Worm (Caenorhabditis elegans) whole organism, early embryonic: ENCODE measurements around the gene srx-92.

Source experiments
- B0310.2 ChIP-seq: sonication (generic microtip); optimal IDR thresholded peaks from 2 replicates; lab custom pipeline; 2016; ENCODE audit warnings: mild to moderate bottlenecking, missing genetic modification characterization, missing compliant biosample characterization
- F13C5.2 ChIP-seq: sonication (generic microtip); optimal IDR thresholded peaks from 2 replicates; lab custom pipeline; 2017; ENCODE audit warnings: mild to moderate bottlenecking, missing genetic modification characterization, inconsistent platforms, missing compliant biosample characterization
- aly-1 ChIP-seq: sonication (generic microtip); optimal IDR thresholded peaks from 2 replicates; lab custom pipeline; 2016; ENCODE audit warnings: missing genetic modification characterization, missing compliant biosample characterization
- ama-1 ChIP-seq: fragments of 150-350 bp; optimal IDR thresholded peaks from 2 replicates; lab custom pipeline; 2014
- ceh-13 ChIP-seq: fragments of 200-800 bp; sonication (Bioruptor generic); optimal IDR thresholded peaks from 2 replicates; lab custom pipeline; 2018; ENCODE audit warnings: mild to moderate bottlenecking, missing genetic modification characterization, missing compliant biosample characterization
- ceh-36 ChIP-seq: sonication (generic microtip); optimal IDR thresholded peaks from 2 replicates; lab custom pipeline; 2016; ENCODE audit warnings: missing genetic modification characterization, inconsistent platforms, missing compliant biosample characterization
- ets-7 ChIP-seq: sonication (generic microtip); optimal IDR thresholded peaks from 2 replicates; lab custom pipeline; 2016; ENCODE audit warnings: missing genotype, missing genetic modification characterization, missing compliant biosample characterization
- flt-1 ChIP-seq: fragments of 200-800 bp; sonication (Bioruptor generic); IDR thresholded peaks from 2 replicates; pipeline ENCODE4 v1.3.6; 2022; ENCODE audit warnings: missing genetic modification characterization, missing compliant biosample characterization
- hmbx-1 ChIP-seq: sonication (generic microtip); optimal IDR thresholded peaks from 2 replicates; lab custom pipeline; 2016; ENCODE audit warnings: mild to moderate bottlenecking, missing genetic modification characterization, missing compliant biosample characterization
- hmg-4 ChIP-seq: fragments of 200-800 bp; sonication (Bioruptor generic); optimal IDR thresholded peaks from 2 replicates; lab custom pipeline; 2018; ENCODE audit warnings: mild to moderate bottlenecking, missing genetic modification characterization, missing compliant biosample characterization
- hnd-1 ChIP-seq: sonication (generic microtip); optimal IDR thresholded peaks from 2 replicates; lab custom pipeline; 2016; ENCODE audit warnings: missing genetic modification characterization, missing compliant biosample characterization
- pes-1 ChIP-seq: fragments of 200-800 bp; sonication (Bioruptor generic); IDR thresholded peaks from 2 replicates; pipeline ENCODE4 v1.3.6; 2022; ENCODE audit warnings: missing genetic modification reagents, missing genetic modification characterization, missing compliant biosample characterization
- scrt-1 ChIP-seq: fragments of 200-800 bp; sonication (Bioruptor generic); IDR thresholded peaks from 2 replicates; pipeline ENCODE4 v1.3.6; 2022; ENCODE audit warnings: missing genetic modification characterization, missing compliant biosample characterization
- sea-1 ChIP-seq: fragments of 200-800 bp; sonication (Bioruptor generic); conservative IDR thresholded peaks from 2 replicates; pipeline ENCODE4 v1.3.6; 2022; ENCODE audit warnings: missing genetic modification characterization, missing compliant biosample characterization
- tbx-11 ChIP-seq: fragments of 200-800 bp; sonication (Bioruptor generic); IDR thresholded peaks from 2 replicates; pipeline ENCODE4 v1.3.6; 2022; ENCODE audit warnings: missing genetic modification characterization, missing compliant biosample characterization
- tbx-37 ChIP-seq: fragments of 200-800 bp; sonication (Bioruptor generic); conservative IDR thresholded peaks from 2 replicates; pipeline ENCODE4 v1.3.6; 2022; ENCODE audit warnings: missing genetic modification reagents, missing genetic modification characterization, missing compliant biosample characterization
- tra-4 ChIP-seq: sonication (generic microtip); optimal IDR thresholded peaks from 2 replicates; lab custom pipeline; 2017; ENCODE audit warnings: missing genetic modification characterization, missing compliant biosample characterization

srx-92 gene

ce11 chrV:7295270-7295669 is 29.9 kb downstream of the srx-92 start, which contains the start of gene F07G11.4:
F07G11.4 (minus strand) TSS chrV:7295370.
- TF ChIP-seq aly-1 (tag; lab: Kevin White, UChicago) = no peak
- TF ChIP-seq B0310.2 (tag; lab: Kevin White, UChicago) = no peak

- TF ChIP-seq tbx-11 (no peak), ceh-36 (tag; lab: Kevin White, UChicago) (no peak), pes-1 (GFP tag; lab: Robert Waterston, UW) (no peak), B0310.2 (tag; lab: Kevin White, UChicago) (no peak), scrt-1 (GFP tag; lab: Robert Waterston, UW) (no peak), ets-7 (tag; lab: Kevin White, UChicago) (no peak), hmg-4 (no peak), tbx-37 (no peak), hnd-1 (tag; lab: Kevin White, UChicago) (no peak), flt-1 (GFP tag; lab: Robert Waterston, UW) (no peak), sea-1 (GFP tag; lab: Robert Waterston, UW) (no peak)
These were observed 36.5 kb downstream of the srx-92 start, which contains the start of gene C13A2.1 for ce11 chrV:7288699-7289098. C13A2.1 (plus strand) TSS chrV:7288999.

- TF ChIP-seq aly-1 (tag; lab: Kevin White, UChicago) (no peak), F13C5.2 (no peak), ceh-36 (tag; lab: Kevin White, UChicago) (no peak), ceh-13 (no peak), B0310.2 (tag; lab: Kevin White, UChicago) (no peak), pes-1 (GFP tag; lab: Robert Waterston, UW) (no peak), tbx-11 (no peak), sea-1 (GFP tag; lab: Robert Waterston, UW) (no peak), tbx-37 (no peak), tra-4 (tag; lab: Kevin White, UChicago) (no peak), hnd-1 (tag; lab: Kevin White, UChicago) (no peak)
These were observed 43.1 kb downstream of the srx-92 start, which contains the start of gene C13A2.3 for ce11 chrV:7282037-7282436. C13A2.3 (plus strand) TSS chrV:7282337.

ce11 chrV:7279090-7279489 is 46.1 kb downstream of the srx-92 start, which contains the start of gene C13A2.4:
C13A2.4 (plus strand) TSS chrV:7279390.
- no peak for TF ChIP-seq ama-1 (lab: Kevin White, UChicago)
- no peak for TF ChIP-seq tbx-37
- TF ChIP-seq flt-1 (GFP tag; lab: Robert Waterston, UW) = no peak
- no peak for TF ChIP-seq hnd-1 (tag; lab: Kevin White, UChicago)
- no peak for TF ChIP-seq F13C5.2
- TF ChIP-seq ets-7 (tag; lab: Kevin White, UChicago) = no peak
- TF ChIP-seq tbx-11 = no peak
- no peak for TF ChIP-seq tra-4 (tag; lab: Kevin White, UChicago)
- TF ChIP-seq sea-1 (GFP tag; lab: Robert Waterston, UW) = no peak
- TF ChIP-seq aly-1 (tag; lab: Kevin White, UChicago) = no peak
- TF ChIP-seq pes-1 (GFP tag; lab: Robert Waterston, UW) = no peak
- TF ChIP-seq hmg-4 = no peak
- TF ChIP-seq ceh-36 (tag; lab: Kevin White, UChicago) = no peak
- no peak for TF ChIP-seq ceh-13

ce11 chrV:7275491-7275890 is 49.7 kb downstream of the srx-92 start, which contains the start of gene C13A2.5:
C13A2.5 (plus strand) TSS chrV:7275791.
- TF ChIP-seq hmg-4 (no peak), hnd-1 (tag; lab: Kevin White, UChicago) (no peak), scrt-1 (GFP tag; lab: Robert Waterston, UW) (no peak), tbx-37 (no peak), sea-1 (GFP tag; lab: Robert Waterston, UW) (no peak), ets-7 (tag; lab: Kevin White, UChicago) (no peak), B0310.2 (tag; lab: Kevin White, UChicago) (no peak), ceh-13 (no peak), aly-1 (tag; lab: Kevin White, UChicago) (no peak), ceh-36 (tag; lab: Kevin White, UChicago) (no peak), hmbx-1 (tag; lab: Kevin White, UChicago) (no peak), ama-1 (lab: Kevin White, UChicago) (no peak), tra-4 (tag; lab: Kevin White, UChicago) (no peak), pes-1 (GFP tag; lab: Robert Waterston, UW) (no peak), tbx-11 (no peak)

- TF ChIP-seq hnd-1 (tag; lab: Kevin White, UChicago) = no peak
- TF ChIP-seq F13C5.2 = no peak
These were observed 50.2 kb downstream of the srx-92 start, which contains the start of gene C13A2.10 for ce11 chrV:7274992-7275391. C13A2.10 (minus strand) TSS chrV:7275092.
